Worm (Caenorhabditis elegans) whole organism, L3 larva: ENCODE results near the gene F58E2.2.

Experiments
- R02D3.7 ChIP-seq: fragments of 150-350 bp; optimal IDR thresholded peaks from 2 replicates; lab custom pipeline; 2014; ENCODE audit warnings: missing biosample characterization, missing genetic modification characterization
- ZK546.5 ChIP-seq: sonication (generic microtip); optimal IDR thresholded peaks from 2 replicates; lab custom pipeline; 2017; ENCODE audit warnings: missing biosample characterization, missing genetic modification characterization
- aly-2 ChIP-seq: fragments of 150-350 bp; optimal IDR thresholded peaks from 2 replicates; lab custom pipeline; 2014; ENCODE audit warnings: missing biosample characterization, missing genetic modification characterization
- ama-1 ChIP-seq: fragments of 150-350 bp; optimal IDR thresholded peaks from 2 replicates; lab custom pipeline; 2018
- ceh-16 ChIP-seq: sonication (generic microtip); optimal IDR thresholded peaks from 2 replicates; lab custom pipeline; 2017; ENCODE audit warnings: missing biosample characterization, missing genetic modification characterization
- ceh-28 ChIP-seq: fragments of 150-350 bp; optimal IDR thresholded peaks from 2 replicates; lab custom pipeline; 2014; ENCODE audit warnings: missing biosample characterization, missing genetic modification reagents, missing genetic modification characterization
- ceh-82 ChIP-seq: fragments of 150-350 bp; optimal IDR thresholded peaks from 2 replicates; lab custom pipeline; 2014; ENCODE audit warnings: missing biosample characterization, missing genetic modification characterization
- daf-12 ChIP-seq: fragments of 150-350 bp; optimal IDR thresholded peaks from 2 replicates; lab custom pipeline; 2014; ENCODE audit warnings: missing biosample characterization, missing genetic modification reagents, missing genetic modification characterization
- egl-27 ChIP-seq: sonication (generic microtip); optimal IDR thresholded peaks from 4 replicates; lab custom pipeline; 2017; ENCODE audit warnings: missing biosample characterization, missing genetic modification reagents, missing genetic modification characterization
- egl-5 ChIP-seq: fragments of 150-350 bp; optimal IDR thresholded peaks from 2 replicates; lab custom pipeline; 2017; ENCODE audit warnings: missing biosample characterization, missing genetic modification reagents, missing genetic modification characterization, inconsistent platforms
- elt-2 ChIP-seq: sonication (generic microtip); optimal IDR thresholded peaks from 2 replicates; lab custom pipeline; 2016; ENCODE audit warnings: missing genetic modification reagents, mild to moderate bottlenecking, missing genetic modification characterization, missing compliant biosample characterization
- elt-3 ChIP-seq, 3 experiments: fragments of 150-350 bp in 1 of 3; sonication (generic microtip) in 2 of 3; optimal IDR thresholded peaks; 2 replicates in 2 of 3; 4 replicates in 1 of 3; lab custom pipeline; 2014 to 2017; ENCODE audit warnings: missing biosample characterization in 3 of 3, missing genetic modification characterization in 3 of 3
- fkh-10 ChIP-seq: sonication (generic microtip); optimal IDR thresholded peaks from 2 replicates; lab custom pipeline; 2017; ENCODE audit warnings: missing biosample characterization, missing genetic modification reagents, missing genetic modification characterization
- fkh-2 ChIP-seq: fragments of 150-350 bp; optimal IDR thresholded peaks from 2 replicates; lab custom pipeline; 2014; ENCODE audit warnings: missing biosample characterization, missing genetic modification reagents, missing genetic modification characterization
- fos-1 ChIP-seq: fragments of 150-350 bp; optimal IDR thresholded peaks from 2 replicates; lab custom pipeline; 2014; ENCODE audit warnings: missing biosample characterization, missing genetic modification characterization
- hmg-11 ChIP-seq: sonication (generic microtip); optimal IDR thresholded peaks from 2 replicates; lab custom pipeline; 2016; ENCODE audit warnings: missing genetic modification characterization, missing compliant biosample characterization
- jun-1 ChIP-seq: fragments of 150-350 bp; optimal IDR thresholded peaks from 2 replicates; lab custom pipeline; 2014; ENCODE audit warnings: missing biosample characterization, missing genetic modification reagents, missing genetic modification characterization
- lin-15B ChIP-seq: fragments of 150-350 bp; optimal IDR thresholded peaks from 2 replicates; lab custom pipeline; 2014; ENCODE audit warnings: missing biosample characterization, missing genetic modification characterization
- mdl-1 ChIP-seq: fragments of 150-350 bp; optimal IDR thresholded peaks from 2 replicates; lab custom pipeline; 2014; ENCODE audit warnings: missing biosample characterization, missing genetic modification characterization
- mml-1 ChIP-seq: fragments of 150-350 bp; sonication (generic microtip); optimal IDR thresholded peaks from 3 replicates; lab custom pipeline; 2014; ENCODE audit warnings: missing biosample characterization, missing genetic modification characterization
- nfya-1 ChIP-seq: sonication (generic microtip); optimal IDR thresholded peaks from 2 replicates; lab custom pipeline; 2017; ENCODE audit warnings: missing genetic modification characterization, mild to moderate bottlenecking, missing compliant biosample characterization, antibody characterized with exemption, moderate library complexity; ENCODE audit not compliant: insufficient read depth
- nhr-11 ChIP-seq: fragments of 150-350 bp; optimal IDR thresholded peaks from 2 replicates; lab custom pipeline; 2014; ENCODE audit warnings: missing biosample characterization, missing genetic modification characterization
- nhr-12 ChIP-seq: fragments of 150-350 bp; optimal IDR thresholded peaks from 2 replicates; lab custom pipeline; 2014; ENCODE audit warnings: missing biosample characterization, missing genetic modification characterization
- nhr-23 ChIP-seq: fragments of 150-350 bp; optimal IDR thresholded peaks from 2 replicates; lab custom pipeline; 2014; ENCODE audit warnings: missing biosample characterization, missing genetic modification reagents, missing genetic modification characterization
- nhr-43 ChIP-seq: sonication (generic microtip); optimal IDR thresholded peaks from 2 replicates; lab custom pipeline; 2016; ENCODE audit warnings: mild to moderate bottlenecking, missing genetic modification characterization, missing compliant biosample characterization; ENCODE audit not compliant: poor library complexity, severe bottlenecking
- nhr-76 ChIP-seq: fragments of 150-350 bp; sonication (generic microtip); optimal IDR thresholded peaks from 5 replicates; lab custom pipeline; 2014; ENCODE audit warnings: missing biosample characterization, missing genetic modification characterization
- pha-4 ChIP-seq: fragments of 150-350 bp; optimal IDR thresholded peaks from 2 replicates; lab custom pipeline; 2014; ENCODE audit warnings: missing biosample characterization, missing genetic modification reagents, missing genetic modification characterization
- sea-2 ChIP-seq: fragments of 150-350 bp; sonication (generic microtip); optimal IDR thresholded peaks from 4 replicates; lab custom pipeline; 2014; ENCODE audit warnings: missing biosample characterization, missing genetic modification reagents, missing genetic modification characterization
- snpc-4 ChIP-seq: fragments of 150-350 bp; optimal IDR thresholded peaks from 2 replicates; lab custom pipeline; 2014; ENCODE audit warnings: missing biosample characterization, missing genetic modification characterization
- tbx-2 ChIP-seq: sonication (generic microtip); optimal IDR thresholded peaks from 2 replicates; lab custom pipeline; 2016; ENCODE audit warnings: mild to moderate bottlenecking, missing genetic modification characterization, missing compliant biosample characterization
- unc-39 ChIP-seq: sonication (generic microtip); optimal IDR thresholded peaks from 4 replicates; lab custom pipeline; 2017; ENCODE audit warnings: missing biosample characterization, missing genetic modification characterization
- unc-62 ChIP-seq: fragments of 150-350 bp; sonication (generic microtip); optimal IDR thresholded peaks from 4 replicates; lab custom pipeline; 2014; ENCODE audit warnings: missing biosample characterization, missing genetic modification reagents, missing genetic modification characterization
- zag-1 ChIP-seq: fragments of 150-350 bp; optimal IDR thresholded peaks from 2 replicates; lab custom pipeline; 2014; ENCODE audit warnings: missing biosample characterization, missing genetic modification characterization
- ztf-11 ChIP-seq: fragments of 150-350 bp; optimal IDR thresholded peaks from 2 replicates; lab custom pipeline; 2014; ENCODE audit warnings: missing biosample characterization, missing genetic modification characterization
- ztf-4 ChIP-seq: fragments of 150-350 bp; optimal IDR thresholded peaks from 2 replicates; lab custom pipeline; 2014; ENCODE audit warnings: missing biosample characterization, missing genetic modification characterization

F58E2.2 gene

ce11 chrIV:3504144-3504543 is 34.3 kb downstream of the F58E2.2 start, which contains the start of gene srz-83:
Gene srz-83, plus strand, starts transcription at chrIV:3504444.
- TF ChIP-seq unc-39 (tag; lab: Kevin White, UChicago) (no peak), fos-1 (no peak), nhr-76 (tag; lab: Kevin White, UChicago) (no peak), zag-1 (no peak), mml-1 (tag; lab: Kevin White, UChicago) (no peak), ceh-28 (tag; lab: Kevin White, UChicago) (no peak), ztf-11 (tag; lab: Kevin White, UChicago) (no peak), ama-1 (lab: Kevin White, UChicago) (no peak), nfya-1 (tag; lab: Kevin White, UChicago) (no peak), ztf-4 (tag; lab: Kevin White, UChicago) (no peak), lin-15B (tag; lab: Kevin White, UChicago) (no peak), ceh-16 (tag; lab: Kevin White, UChicago) (no peak), aly-2 (no peak), snpc-4 (tag; lab: Kevin White, UChicago) (no peak), R02D3.7 (tag; lab: Kevin White, UChicago) (no peak), pha-4 (tag; lab: Kevin White, UChicago) (no peak), mdl-1 (tag; lab: Kevin White, UChicago) (no peak), tbx-2 (tag; lab: Kevin White, UChicago) (no peak), jun-1 (tag; lab: Kevin White, UChicago) (no peak)

- TF ChIP-seq nhr-11 (tag; lab: Kevin White, UChicago) (no peak), pha-4 (tag; lab: Kevin White, UChicago) (peak; percentile 6), unc-39 (tag; lab: Kevin White, UChicago) (no peak), unc-62 (GFP tag; lab: Kevin White, UChicago) (no peak)
Observed at ce11 chrIV:3505940-3506339, 36.1 kb downstream of the F58E2.2 start.

ce11 chrIV:3509477-3510063 is 39.7 kb downstream of the F58E2.2 start, which contains the start of gene ced-10:
Gene ced-10, minus strand, starts transcription at chrIV:3509527.
- TF ChIP-seq egl-27 (no peak), tbx-2 (tag; lab: Kevin White, UChicago) (no peak), nhr-23 (no peak), zag-1 (no peak), nhr-43 (tag; lab: Kevin White, UChicago) (no peak), ztf-11 (tag; lab: Kevin White, UChicago) (no peak), fkh-2 (tag; lab: Kevin White, UChicago) (no peak), ZK546.5 (tag; lab: Kevin White, UChicago) (no peak), hmg-11 (tag; lab: Kevin White, UChicago) (no peak), sea-2 (GFP tag; lab: Kevin White, UChicago) (no peak), nfya-1 (tag; lab: Kevin White, UChicago) (no peak), fkh-10 (GFP tag; lab: Kevin White, UChicago) (no peak), egl-5 (no peak), mdl-1 (tag; lab: Kevin White, UChicago) (no peak), ceh-16 (tag; lab: Kevin White, UChicago) (no peak), jun-1 (tag; lab: Kevin White, UChicago) (no peak), pha-4 (tag; lab: Kevin White, UChicago) (no peak)

ce11 chrIV:3514467-3514866 is 44.6 kb downstream of the F58E2.2 start, which contains the start of gene tsg-101:
Gene tsg-101, minus strand, starts transcription at chrIV:3514567.
- TF ChIP-seq ceh-28 (tag; lab: Kevin White, UChicago) (no peak), egl-27 (no peak), tbx-2 (tag; lab: Kevin White, UChicago) (no peak), egl-5 (no peak), daf-12 (no peak), nhr-12 (tag; lab: Kevin White, UChicago) (no peak), nhr-11 (tag; lab: Kevin White, UChicago) (no peak), aly-2 (no peak), ceh-82 (tag; lab: Kevin White, UChicago) (no peak), snpc-4 (tag; lab: Kevin White, UChicago) (no peak), ztf-4 (tag; lab: Kevin White, UChicago) (no peak), elt-2 (tag; lab: Kevin White, UChicago) (no peak), fos-1 (no peak), lin-15B (tag; lab: Kevin White, UChicago) (no peak), elt-3 (tag; optimal IDR thresholded peaks at IDR 0.05; lab: Kevin White, UChicago) (no peak)
- TF ChIP-seq, all 47 proteins: peak for 0
